Worm (Caenorhabditis elegans): ENCODE results near the gene trd-1.
A peak's percentile ranks its signal among the peaks of the same experiment; 100 is the strongest.

The trd-1 gene

DNA sequence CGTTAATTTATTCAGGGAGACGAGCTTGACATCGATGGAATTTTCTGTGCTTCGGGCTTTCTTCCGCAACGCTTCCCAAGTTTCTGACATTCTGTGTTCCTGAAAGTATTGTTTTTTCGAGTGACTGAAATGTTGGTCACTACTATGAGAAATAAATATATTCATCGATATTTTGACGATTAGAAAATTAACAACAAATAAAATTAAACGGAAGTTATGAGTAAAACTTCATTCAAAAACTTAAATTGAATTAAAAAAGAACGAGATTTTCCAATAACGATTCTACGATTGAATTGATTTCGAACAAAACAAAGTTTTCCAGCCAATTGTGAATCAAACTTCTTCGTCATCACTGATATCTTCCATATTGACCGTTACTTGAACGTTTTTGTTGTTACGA is 37.0 kb upstream of the trd-1 start, which contains the start of gene gos-28:
Gene gos-28 (minus strand): TSS at position 101 of the 400 bp plus-strand sequence.
- TF ChIP-seq zag-1 (tag; optimal IDR thresholded peaks at IDR 0.05), result no peak
- no peak for TF ChIP-seq lsy-12 (tag; optimal IDR thresholded peaks at IDR 0.05)
- no peak for TF ChIP-seq nhr-12 (tag; optimal IDR thresholded peaks at IDR 0.05)
- no peak for TF ChIP-seq eor-1 (tag; optimal IDR thresholded peaks at IDR 0.05)
- TF ChIP-seq nhr-25 (tag; optimal IDR thresholded peaks at IDR 0.05), result no peak
- TF ChIP-seq nhr-67 (tag; optimal IDR thresholded peaks at IDR 0.05), result no peak
- no peak for TF ChIP-seq nhr-77 (tag; optimal IDR thresholded peaks at IDR 0.05)
- no peak for TF ChIP-seq skn-1 (tag; optimal IDR thresholded peaks at IDR 0.05)
- no peak for TF ChIP-seq ztf-4 (tag; optimal IDR thresholded peaks at IDR 0.05)
- TF ChIP-seq ceh-82 (tag; optimal IDR thresholded peaks at IDR 0.05), result no peak

DNA sequence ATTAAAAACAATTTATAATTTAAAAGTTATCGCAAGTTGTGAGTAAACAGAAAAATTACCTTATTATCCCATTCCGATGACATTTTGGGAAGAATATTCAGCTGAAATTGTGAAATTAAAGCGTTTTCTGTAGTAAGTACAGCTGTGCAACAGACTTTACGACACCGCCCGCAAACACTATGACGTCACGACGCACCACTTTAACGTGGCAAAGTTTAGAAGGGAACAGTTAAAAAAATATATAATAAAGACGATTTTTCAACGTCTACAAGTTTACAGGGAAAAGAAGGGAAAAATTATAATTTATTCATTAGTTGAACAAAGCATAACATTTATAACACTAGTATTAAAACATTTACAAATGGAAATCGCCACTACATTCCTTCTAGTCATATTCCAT is 32.2 kb upstream of the trd-1 start, which contains the start of gene F08F8.9:
Gene F08F8.9 (minus strand): TSS at position 101 of the 400 bp plus-strand sequence.
- no peak for TF ChIP-seq daf-12 (tag; optimal IDR thresholded peaks at IDR 0.05)
- TF ChIP-seq pha-4 (tag; optimal IDR thresholded peaks at IDR 0.05), result peak; percentile 4
- peak; percentile 1 for TF ChIP-seq elt-2 (tag; optimal IDR thresholded peaks at IDR 0.05)

DNA sequence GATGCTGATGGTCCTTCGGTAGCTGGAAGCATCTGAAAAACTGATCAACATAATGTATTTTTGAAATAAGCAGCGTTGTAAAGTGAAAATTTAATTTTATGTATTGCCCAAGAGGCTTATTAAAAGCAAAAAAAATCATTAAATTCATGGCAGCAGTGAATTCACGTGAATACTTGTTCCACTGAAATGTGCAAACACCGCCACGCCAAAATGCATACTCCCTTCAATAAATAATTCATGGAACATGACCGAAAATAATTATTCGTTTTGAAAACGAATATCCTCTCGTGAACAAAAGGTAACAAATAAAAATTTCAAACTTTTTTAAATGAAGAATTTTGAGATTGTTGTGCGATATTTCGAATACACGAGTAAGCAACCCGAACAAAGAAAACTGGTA is 28.7 kb upstream of the trd-1 start, which contains the start of gene F08F8.10:
Gene F08F8.10 (minus strand): TSS at position 38 of the 400 bp plus-strand sequence.
- TF ChIP-seq ceh-82 (tag; optimal IDR thresholded peaks at IDR 0.05) (no peak), snpc-4 (tag; optimal IDR thresholded peaks at IDR 0.05) (peak; percentile 47), nhr-25 (tag; optimal IDR thresholded peaks at IDR 0.05) (peak; percentile 18), hmg-11 (tag; optimal IDR thresholded peaks at IDR 0.05) (peak; percentile 27), aly-2 (tag; optimal IDR thresholded peaks at IDR 0.05) (no peak), nhr-12 (tag; optimal IDR thresholded peaks at IDR 0.05) (no peak), R02D3.7 (tag; optimal IDR thresholded peaks at IDR 0.05) (no peak), egl-5 (tag; optimal IDR thresholded peaks at IDR 0.05) (peak; percentile 35), unc-62 (GFP tag; optimal IDR thresholded peaks at IDR 0.05) (no peak), pha-4 (tag; optimal IDR thresholded peaks at IDR 0.05) (peak; percentile 63), nfya-1 (tag; optimal IDR thresholded peaks at IDR 0.05; ENCODE audit: insufficient read depth) (peak; percentile 33), ceh-9 (tag; optimal IDR thresholded peaks at IDR 0.05) (no peak)

DNA sequence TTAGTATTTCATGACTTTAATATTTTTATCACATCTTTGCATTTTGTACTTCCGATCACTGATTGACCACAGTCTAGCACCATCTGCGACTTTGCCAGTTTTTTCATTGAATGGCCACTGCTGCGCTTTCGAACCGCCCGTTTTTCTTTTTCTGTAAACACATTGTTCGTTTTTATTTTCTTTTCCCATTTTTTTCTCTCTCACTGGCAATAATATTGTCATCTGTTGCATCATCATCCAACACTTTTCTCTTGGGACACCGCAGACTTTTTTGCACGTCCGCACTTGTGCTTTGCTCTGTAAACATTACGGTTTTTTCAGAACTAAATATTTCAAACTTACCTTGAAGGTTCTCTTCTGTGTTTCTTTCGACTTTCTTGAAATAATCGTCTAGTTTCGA is 27.4 kb upstream of the trd-1 start:
- peak; percentile 8 for TF ChIP-seq nfya-1 (tag; optimal IDR thresholded peaks at IDR 0.05; ENCODE audit: insufficient read depth)
- TF ChIP-seq zag-1 (tag; optimal IDR thresholded peaks at IDR 0.05), result no peak
- TF ChIP-seq pha-4 (tag; optimal IDR thresholded peaks at IDR 0.05), result peak; percentile 82

DNA sequence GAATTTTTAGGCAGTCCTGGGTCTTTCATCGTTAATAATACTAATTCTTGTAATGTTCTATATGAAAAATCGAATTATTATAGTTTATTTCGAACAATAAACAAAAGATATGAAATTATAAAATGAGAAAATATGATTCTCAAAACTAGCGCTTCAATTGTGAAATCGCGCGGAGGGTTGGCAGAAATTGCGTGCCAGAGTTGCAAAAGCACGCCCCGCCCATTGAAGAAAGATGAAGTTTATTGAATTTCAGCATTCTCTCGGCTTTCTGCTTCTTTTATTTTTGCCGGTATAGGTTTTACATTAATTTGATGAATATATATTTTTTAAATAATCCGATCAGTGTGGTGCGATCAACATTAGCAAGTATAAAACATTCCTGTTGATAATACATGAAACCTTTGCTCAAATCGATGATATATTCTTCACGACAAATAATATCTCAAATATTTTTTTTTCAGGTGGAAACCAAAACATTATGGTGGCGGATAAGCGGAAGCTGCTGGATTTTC is 26.9 kb upstream of the trd-1 start, which contains the start of the genes eco-1 and hmgr-1:
Gene eco-1 (minus strand): TSS at position 59 of the 512 bp plus-strand sequence.
Gene hmgr-1 (plus strand): TSS at position 462 of the 512 bp plus-strand sequence.
- no peak for TF ChIP-seq fos-1 (tag; optimal IDR thresholded peaks at IDR 0.05)
- TF ChIP-seq nhr-43 (tag; optimal IDR thresholded peaks at IDR 0.05; ENCODE audit: poor library complexity, severe bottlenecking), result peak; percentile 26
- TF ChIP-seq nfya-1 (tag; optimal IDR thresholded peaks at IDR 0.05; ENCODE audit: insufficient read depth), result peak; percentile 55
- peak; percentile 4 for TF ChIP-seq snpc-4 (tag; optimal IDR thresholded peaks at IDR 0.05)
- peak; percentile 41 for TF ChIP-seq lin-39 (tag; optimal IDR thresholded peaks at IDR 0.05)
- TF ChIP-seq lin-15B (tag; optimal IDR thresholded peaks at IDR 0.05), result peak; percentile 35
- no peak for TF ChIP-seq nhr-77 (tag; optimal IDR thresholded peaks at IDR 0.05)
- peak; percentile 13 for TF ChIP-seq nhr-23 (tag; optimal IDR thresholded peaks at IDR 0.05)
- TF ChIP-seq hmg-11 (tag; optimal IDR thresholded peaks at IDR 0.05), result peak; percentile 52

DNA sequence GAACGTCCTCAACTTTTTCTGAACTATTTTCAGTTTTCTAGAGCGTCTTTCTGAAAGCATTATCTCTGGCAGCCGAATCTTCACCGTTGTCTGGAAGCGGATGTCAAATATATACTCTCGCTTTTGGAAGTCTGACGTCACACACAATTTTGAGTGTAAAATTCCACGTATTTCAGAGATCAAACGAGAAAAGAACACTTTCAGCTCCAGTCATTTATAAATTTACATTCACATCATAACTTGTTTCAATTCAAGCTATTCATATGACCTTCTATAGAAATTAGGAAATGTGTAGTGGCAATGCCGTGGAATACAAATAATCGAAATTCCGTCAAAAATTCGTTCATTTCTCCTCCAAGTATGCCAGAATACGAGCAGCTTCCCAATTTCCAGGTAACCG is 20.4 kb upstream of the trd-1 start, which contains the start of gene F08F8.11:
Gene F08F8.11 (plus strand): TSS at position 301 of the 400 bp plus-strand sequence.
- no peak for TF ChIP-seq nhr-67 (tag; optimal IDR thresholded peaks at IDR 0.05)
- TF ChIP-seq ceh-28 (tag; optimal IDR thresholded peaks at IDR 0.05), result no peak
- TF ChIP-seq ztf-11 (tag; optimal IDR thresholded peaks at IDR 0.05), result no peak
- TF ChIP-seq lin-39 (tag; optimal IDR thresholded peaks at IDR 0.05), result no peak
- no peak for TF ChIP-seq mml-1 (tag; optimal IDR thresholded peaks at IDR 0.05)
- TF ChIP-seq pha-4 (tag; optimal IDR thresholded peaks at IDR 0.05), result no peak
- no peak for TF ChIP-seq zag-1 (tag; optimal IDR thresholded peaks at IDR 0.05)
- no peak for TF ChIP-seq snpc-4 (tag; optimal IDR thresholded peaks at IDR 0.05)
- no peak for TF ChIP-seq unc-62 (GFP tag; optimal IDR thresholded peaks at IDR 0.05)
- no peak for TF ChIP-seq lsy-12 (tag; optimal IDR thresholded peaks at IDR 0.05)
- no peak for TF ChIP-seq nhr-23 (tag; optimal IDR thresholded peaks at IDR 0.05)
- TF ChIP-seq lin-15B (tag; optimal IDR thresholded peaks at IDR 0.05), result no peak
- TF ChIP-seq unc-39 (tag; optimal IDR thresholded peaks at IDR 0.05), result no peak
- no peak for TF ChIP-seq pqm-1 (tag; optimal IDR thresholded peaks at IDR 0.05)

Data from whole organism, L3 larva.